Fruit fly (Drosophila melanogaster) Kc167 (cell line): Measurements from ENCODE around the gene Droj2.

Source experiments
- Myc ChIP-seq: fragments of >200 bp; optimal IDR thresholded peaks from 2 replicates; lab custom pipeline; 2017; ENCODE audit warnings: missing external identifiers
- Sin3A ChIP-seq: fragments of >200 bp; optimal IDR thresholded peaks from 2 replicates; lab custom pipeline; 2018; ENCODE audit warnings: missing external identifiers
- h ChIP-seq: fragments of >200 bp; optimal IDR thresholded peaks from 3 replicates; lab custom pipeline; 2018; ENCODE audit warnings: missing external identifiers
- insv ChIP-seq: fragments of >200 bp; optimal IDR thresholded peaks from 3 replicates; lab custom pipeline; 2018; ENCODE audit warnings: missing external identifiers
- psq ChIP-seq: fragments of >200 bp; optimal IDR thresholded peaks from 2 replicates; lab custom pipeline; 2017; ENCODE audit warnings: missing external identifiers
- ttk ChIP-seq: sonication (Bioruptor generic); optimal IDR thresholded peaks from 2 replicates; lab custom pipeline; 2017; ENCODE audit warnings: missing external identifiers

Gene Droj2

DNA sequence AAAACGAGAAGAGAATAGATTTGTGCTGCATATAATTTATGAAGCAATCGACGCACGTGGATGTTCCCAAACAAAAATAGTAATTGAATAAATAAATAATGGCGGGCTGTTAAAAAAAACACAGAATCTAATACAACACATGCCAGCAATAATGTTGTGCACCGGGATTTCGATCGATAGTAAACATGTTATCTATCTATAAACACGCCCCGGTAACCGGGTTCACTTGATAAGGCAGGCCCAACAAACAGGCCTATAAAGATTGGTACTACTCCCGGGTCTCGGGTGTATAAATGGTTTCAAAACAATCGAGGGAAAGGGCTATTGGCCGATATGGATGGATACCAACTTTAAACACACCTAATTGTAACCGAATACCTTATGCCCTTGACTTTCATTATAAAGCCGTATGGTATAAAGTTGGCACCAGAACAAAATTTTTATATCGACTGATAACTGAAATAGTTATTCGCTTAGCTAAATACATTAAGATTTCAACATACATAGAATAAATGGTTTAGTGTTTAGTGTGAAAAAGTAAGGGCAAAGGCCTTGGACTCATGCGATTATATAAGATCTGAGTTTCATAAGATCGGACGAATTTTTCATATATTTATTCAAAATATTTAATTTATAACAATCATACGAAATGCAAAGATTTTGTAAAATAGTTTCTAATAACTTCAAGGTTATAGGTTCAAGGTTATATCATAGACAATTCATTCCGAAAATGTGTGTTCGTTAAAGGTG is 16.1 kb upstream of the Droj2 start:
- no peak for TF ChIP-seq insv (lab: Kevin White, UChicago)
- no peak for TF ChIP-seq ttk (lab: Kevin White, UChicago)
- no peak for TF ChIP-seq Myc (lab: Kevin White, UChicago)
- TF ChIP-seq Sin3A (lab: Kevin White, UChicago) = no peak
- no peak for TF ChIP-seq psq (lab: Kevin White, UChicago)
- no peak for TF ChIP-seq h (lab: Kevin White, UChicago)

DNA sequence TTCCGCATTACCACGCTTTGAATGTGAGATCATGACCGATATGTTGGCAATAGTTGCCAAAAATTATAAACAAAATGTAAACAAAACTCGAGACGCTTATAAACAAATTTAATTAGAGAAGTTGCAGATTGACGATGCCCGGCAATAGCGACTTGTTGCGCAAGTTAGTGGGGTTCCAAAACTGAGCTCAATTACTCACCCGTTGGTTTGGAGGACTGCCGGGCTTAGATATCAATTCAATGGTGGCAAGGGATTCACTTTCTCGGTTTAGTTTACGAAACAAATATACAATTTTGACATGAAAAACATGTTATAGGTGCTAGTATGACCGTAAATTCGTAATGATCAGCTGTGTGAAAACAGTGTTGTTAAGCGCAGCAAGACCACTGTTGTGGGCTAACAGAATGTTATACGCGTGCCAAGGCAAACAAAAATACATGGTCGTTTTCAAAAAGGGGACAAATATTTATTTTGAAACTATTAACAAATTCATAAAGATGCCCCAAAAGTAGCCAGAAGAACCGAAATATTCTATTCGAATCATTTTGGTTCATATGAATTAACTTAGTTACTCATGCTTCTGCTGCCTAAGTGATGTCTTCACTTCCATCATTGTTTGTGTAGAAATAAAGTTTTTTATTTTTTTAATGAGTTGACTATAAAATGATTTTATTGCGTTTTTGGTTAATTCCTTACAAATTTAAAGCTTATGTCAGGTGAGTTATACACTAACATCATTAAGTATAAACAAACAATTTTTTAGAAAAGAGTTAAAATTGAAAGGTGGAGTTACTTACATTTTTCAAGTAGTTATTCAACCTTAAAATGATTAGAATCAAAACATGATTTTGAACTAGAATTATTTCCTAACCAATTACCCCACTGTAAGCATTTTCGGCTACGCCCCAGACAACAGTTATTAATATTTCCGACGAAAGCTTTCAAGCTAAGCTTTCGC is 15.1 kb upstream of the Droj2 start, which contains the start of gene Elp6:
TSS of gene Elp6 (minus strand) at position 350 of the 958 bp plus-strand sequence.
- TF ChIP-seq h (lab: Kevin White, UChicago) = no peak
- no peak for TF ChIP-seq insv (lab: Kevin White, UChicago)
- no peak for TF ChIP-seq Myc (lab: Kevin White, UChicago)
- TF ChIP-seq ttk (lab: Kevin White, UChicago) = no peak

dm6 chr3R:13369348-13369747 is 12.6 kb upstream of the Droj2 start, which contains the start of gene CheA87a:
Gene CheA87a, plus strand, starts transcription at chr3R:13369648.
- TF ChIP-seq ttk (lab: Kevin White, UChicago) (no peak), psq (lab: Kevin White, UChicago) (no peak), h (lab: Kevin White, UChicago) (no peak), insv (lab: Kevin White, UChicago) (no peak), Sin3A (lab: Kevin White, UChicago) (no peak), Myc (lab: Kevin White, UChicago) (no peak)

DNA sequence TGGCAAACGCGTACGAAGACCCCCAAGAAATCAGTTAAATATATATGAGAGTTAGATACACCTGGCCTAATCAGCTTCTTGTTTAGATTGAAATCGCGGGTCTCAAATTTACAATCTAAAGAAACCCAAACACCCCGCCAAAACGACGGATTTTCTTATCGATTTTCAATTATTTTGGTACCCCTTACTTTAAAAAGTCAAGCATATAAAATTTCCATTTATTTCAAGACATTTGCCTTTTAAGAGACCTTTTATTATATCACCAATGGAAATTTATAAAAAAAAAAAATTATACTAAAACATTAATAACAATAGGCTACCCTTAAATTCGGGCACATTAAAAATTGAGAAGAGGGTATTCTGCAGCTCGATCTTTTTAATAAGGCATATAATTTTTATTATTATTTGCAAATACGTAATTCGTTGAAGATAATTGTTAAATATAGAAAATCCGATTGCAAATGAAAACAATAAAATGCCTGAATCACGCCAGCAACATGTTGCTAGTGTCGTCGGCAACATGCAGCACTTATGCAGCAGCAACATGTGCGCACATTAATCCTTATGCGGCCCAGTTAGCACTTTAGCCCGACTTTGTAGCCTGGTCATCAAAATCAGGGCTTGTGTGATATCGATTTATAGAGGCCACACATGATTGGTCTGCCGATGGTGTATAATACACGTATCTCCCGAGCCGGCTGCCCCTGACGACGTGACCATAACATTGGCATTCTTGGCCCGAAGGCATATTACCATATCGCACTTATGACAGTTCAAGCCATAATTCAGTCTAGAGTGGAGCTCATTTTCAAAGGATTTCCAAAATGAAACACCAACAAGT is 9.8 kb upstream of the Droj2 start, which contains the start of the genes Lip3 and CG34309:
TSS of gene Lip3 (minus strand) at position 65 of the 841 bp plus-strand sequence.
TSS of gene CG34309 (plus strand) at position 791 of the 841 bp plus-strand sequence.
- no peak for TF ChIP-seq h (lab: Kevin White, UChicago)
- TF ChIP-seq psq (lab: Kevin White, UChicago) = no peak
- TF ChIP-seq Myc (lab: Kevin White, UChicago) = no peak

DNA sequence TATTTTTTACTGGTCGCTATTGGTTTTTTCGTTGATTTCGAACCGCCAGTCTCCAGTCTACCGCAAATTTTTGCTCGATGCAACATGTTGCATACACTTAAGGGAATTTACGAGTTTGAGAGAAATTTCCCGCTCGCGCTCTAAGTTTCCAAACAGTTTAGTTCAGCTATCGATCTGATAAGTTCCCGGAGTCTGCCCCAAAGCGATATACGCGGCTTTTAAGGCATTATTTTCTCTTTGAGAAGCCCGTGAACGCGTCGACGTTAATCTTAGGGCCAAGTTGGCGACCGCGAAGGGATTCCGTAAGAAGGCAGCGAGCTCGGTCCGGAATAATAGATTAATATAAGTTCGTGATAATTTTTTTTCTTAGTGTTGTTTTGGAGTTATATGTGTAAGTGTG is 7.0 kb upstream of the Droj2 start:
- no peak for TF ChIP-seq insv (lab: Kevin White, UChicago)
- no peak for TF ChIP-seq psq (lab: Kevin White, UChicago)
- TF ChIP-seq Myc (lab: Kevin White, UChicago) = no peak
- TF ChIP-seq h (lab: Kevin White, UChicago) = no peak
- TF ChIP-seq Sin3A (lab: Kevin White, UChicago) = no peak
- no peak for TF ChIP-seq ttk (lab: Kevin White, UChicago)

dm6 chr3R:13379675-13380074 is 2.2 kb upstream of the Droj2 start, which contains the start of the genes CG9813 and CG8870:
Gene CG9813, minus strand, starts transcription at chr3R:13379775.
Gene CG8870, plus strand, starts transcription at chr3R:13379842.
- TF ChIP-seq ttk (lab: Kevin White, UChicago) (no peak), insv (lab: Kevin White, UChicago) (no peak), psq (lab: Kevin White, UChicago) (no peak), h (lab: Kevin White, UChicago) (no peak), Sin3A (lab: Kevin White, UChicago) (no peak), Myc (lab: Kevin White, UChicago) (no peak)

dm6 chr3R:13382656-13383142 is 793 bp downstream of the Droj2 start:
- no peak for TF ChIP-seq insv (lab: Kevin White, UChicago)

DNA sequence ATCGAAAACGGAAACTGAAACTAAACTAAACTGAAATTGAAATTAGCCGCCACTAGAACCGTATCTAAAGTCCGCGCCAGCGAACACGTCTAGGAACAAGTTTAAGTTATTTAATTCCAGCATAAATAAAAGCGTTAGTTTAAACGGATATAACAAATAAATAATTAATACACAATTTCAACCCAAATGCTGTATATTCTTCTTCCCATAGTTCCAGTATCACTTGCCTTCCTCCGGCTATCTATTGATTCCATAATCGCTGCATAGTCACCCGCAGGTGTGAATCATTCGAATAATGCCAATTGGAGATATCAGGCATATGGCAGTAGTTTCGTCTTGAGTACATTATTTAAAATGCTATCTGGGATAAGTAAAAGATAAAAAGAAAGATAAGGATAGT is 3.2 kb downstream of the Droj2 start:
- no peak for TF ChIP-seq insv (lab: Kevin White, UChicago)

DNA sequence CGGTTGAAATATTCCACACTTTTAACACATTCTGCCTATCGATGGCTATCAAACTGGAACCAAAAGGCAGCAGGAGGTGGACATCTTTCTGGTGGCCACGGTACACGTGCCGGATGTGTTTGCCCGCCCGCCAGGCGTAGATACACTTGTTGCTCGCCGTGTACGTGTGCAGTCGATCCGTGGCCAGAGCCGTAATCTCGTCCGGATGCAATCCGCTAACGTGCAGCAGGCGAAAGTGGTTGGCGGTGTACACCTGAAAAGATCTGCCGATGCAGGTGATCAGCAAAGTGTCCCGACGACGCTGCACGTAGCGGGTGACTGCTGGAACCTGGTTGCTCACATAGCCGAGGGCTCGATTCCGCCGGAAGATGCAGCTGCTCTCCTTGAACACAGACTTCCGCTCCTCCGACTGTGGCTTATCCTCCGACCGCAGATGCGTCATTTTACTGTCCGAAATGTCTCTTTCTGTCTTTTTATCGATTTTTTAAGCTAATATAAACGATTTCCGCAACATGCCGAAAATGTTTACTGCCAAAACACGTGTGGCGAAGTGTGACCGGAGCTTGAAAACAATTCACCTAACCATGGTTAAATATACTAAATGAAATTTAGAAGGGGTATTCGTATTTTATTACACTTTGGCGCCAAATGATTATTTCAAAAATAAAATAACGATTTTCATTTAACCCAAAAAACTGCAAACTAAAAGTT is 6.4 kb downstream of the Droj2 start, which contains the start of gene CG9799:
TSS of gene CG9799 (minus strand) at position 550 of the 711 bp plus-strand sequence.
- TF ChIP-seq ttk (lab: Kevin White, UChicago) (no peak), h (lab: Kevin White, UChicago) (peak; percentile 23)

DNA sequence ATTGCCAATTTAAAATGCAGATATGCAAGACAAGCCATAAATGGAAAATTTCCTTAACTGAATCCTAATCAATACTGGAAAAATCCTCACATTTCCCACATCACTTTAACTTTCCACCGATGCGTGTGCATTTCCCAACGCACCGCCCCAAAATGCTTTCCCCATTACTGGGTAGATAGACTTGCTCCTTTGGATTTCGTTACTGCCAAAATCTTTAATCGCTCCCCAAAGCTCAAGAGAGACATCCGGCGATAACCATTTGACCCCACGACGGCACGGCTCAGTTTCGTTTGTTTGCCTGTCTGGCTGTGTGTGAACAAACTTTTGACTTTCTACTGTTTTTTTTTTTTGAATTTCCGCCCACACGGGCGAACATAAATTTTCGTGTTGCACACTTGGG is 8.6 kb downstream of the Droj2 start:
- TF ChIP-seq h (lab: Kevin White, UChicago) (no peak), Myc (lab: Kevin White, UChicago) (no peak), insv (lab: Kevin White, UChicago) (no peak), psq (lab: Kevin White, UChicago) (no peak), Sin3A (lab: Kevin White, UChicago) (no peak), ttk (lab: Kevin White, UChicago) (no peak)
